Worm (Caenorhabditis elegans): ENCODE measurements around the gene Y51H7BR.4.
"Not testable (repeated sequence)": the region's sequence is repeated elsewhere in the genome, so short reads cannot be mapped to it uniquely, and the experiment has no call there.

Y51H7BR.4 gene

DNA sequence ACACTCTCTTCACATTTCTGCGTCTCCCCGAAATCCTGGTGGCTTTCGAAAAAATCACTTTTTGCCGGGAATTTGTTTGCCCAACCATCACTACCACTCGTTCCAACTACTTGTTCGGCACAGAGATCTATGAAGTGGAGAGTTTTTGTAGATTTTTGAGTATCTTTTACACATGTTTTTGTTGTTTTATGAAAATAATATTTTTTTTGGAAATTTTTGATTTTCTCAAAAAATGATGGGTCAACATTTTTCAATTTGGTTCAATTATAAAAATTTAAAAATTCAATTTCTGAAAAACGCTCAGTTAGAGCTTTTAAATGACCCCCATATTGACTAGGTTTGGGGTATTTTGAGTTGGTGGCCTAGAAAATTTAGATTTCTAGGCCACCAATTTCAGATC is 3.7 kb upstream of the Y51H7BR.4 start, which contains the start of gene Y51H7BR.7:
Y51H7BR.7 (minus strand) TSS at position 101 of the 400 bp plus-strand sequence.
- no peak for TF ChIP-seq pag-3 (tag; optimal IDR thresholded peaks at IDR 0.05; ENCODE audit: borderline replicate concordance)
- no peak for TF ChIP-seq K02D7.2 (tag; optimal IDR thresholded peaks at IDR 0.05)
- no peak for TF ChIP-seq ceh-31 (tag; optimal IDR thresholded peaks at IDR 0.05)
- no peak for TF ChIP-seq ceh-34 (tag; optimal IDR thresholded peaks at IDR 0.05)
- TF ChIP-seq hlh-13 (GFP tag; optimal IDR thresholded peaks at IDR 0.05), result no peak
- no peak for TF ChIP-seq ttx-3 (tag; optimal IDR thresholded peaks at IDR 0.05)
- no peak for TF ChIP-seq ama-1 (optimal IDR thresholded peaks at IDR 0.05)
- TF ChIP-seq tbx-2 (tag; optimal IDR thresholded peaks at IDR 0.05), result no peak
- no peak for TF ChIP-seq hlh-6 (tag; optimal IDR thresholded peaks at IDR 0.05)
- TF ChIP-seq unc-3 (GFP tag; conservative IDR thresholded peaks at IDR 0.05), result no peak
- no peak for TF ChIP-seq unc-3 (tag; optimal IDR thresholded peaks at IDR 0.05)
- no peak for TF ChIP-seq mec-3 (tag; optimal IDR thresholded peaks at IDR 0.05; ENCODE audit: borderline replicate concordance)
- no peak for TF ChIP-seq ref-2 (tag; optimal IDR thresholded peaks at IDR 0.05)
- no peak for TF ChIP-seq K09A11.1 (tag; optimal IDR thresholded peaks at IDR 0.05; ENCODE audit: insufficient read depth)
- no peak for TF ChIP-seq madf-2 (tag; optimal IDR thresholded peaks at IDR 0.05)

ce11 chrII:1535931-1536330 is 6.8 kb downstream of the Y51H7BR.4 start, which contains the start of gene fbxb-43:
Gene fbxb-43, plus strand, starts transcription at chrII:1536231.
- TF ChIP-seq pha-2 (tag; optimal IDR thresholded peaks at IDR 0.05), result no peak
- no peak for TF ChIP-seq syd-9 (tag; optimal IDR thresholded peaks at IDR 0.05)
- no peak for TF ChIP-seq pax-1 (tag; optimal IDR thresholded peaks at IDR 0.05)
- no peak for TF ChIP-seq ceh-30 (tag; optimal IDR thresholded peaks at IDR 0.05)
- TF ChIP-seq C38D4.7 (GFP tag; optimal IDR thresholded peaks at IDR 0.05), result no peak

- TF ChIP-seq pat-9 (tag; optimal IDR thresholded peaks at IDR 0.05) (no peak), ceh-18 (tag; optimal IDR thresholded peaks at IDR 0.05) (no peak), pag-3 (tag; optimal IDR thresholded peaks at IDR 0.05; ENCODE audit: borderline replicate concordance) (no peak)
Observed at ce11 chrII:1537321-1537720, 8.2 kb downstream of the Y51H7BR.4 start, which contains the start of gene fbxb-42. Gene fbxb-42, plus strand, starts transcription at chrII:1537621.

ce11 chrII:1538589-1538988 is 9.4 kb downstream of the Y51H7BR.4 start, which contains the start of gene fbxb-44:
Gene fbxb-44, plus strand, starts transcription at chrII:1538889.
- TF ChIP-seq ets-4 (tag; optimal IDR thresholded peaks at IDR 0.05) (no peak), nhr-11 (tag; optimal IDR thresholded peaks at IDR 0.05) (no peak), unc-86 (tag; optimal IDR thresholded peaks at IDR 0.05) (no peak), hlh-30 (tag; optimal IDR thresholded peaks at IDR 0.05; ENCODE audit: insufficient read depth) (no peak), C38D4.7 (GFP tag; optimal IDR thresholded peaks at IDR 0.05) (no peak), hlh-8 (tag; optimal IDR thresholded peaks at IDR 0.05) (no peak), ceh-14 (tag; optimal IDR thresholded peaks at IDR 0.05) (no peak), zip-5 (tag; optimal IDR thresholded peaks at IDR 0.05) (no peak)

- not testable (repeated sequence) for TF ChIP-seq hlh-8 (tag; optimal IDR thresholded peaks at IDR 0.05); pqm-1 (tag; optimal IDR thresholded peaks at IDR 0.05); ama-1 (optimal IDR thresholded peaks at IDR 0.05)
Observed at ce11 chrII:1540628-1541027, 11.5 kb downstream of the Y51H7BR.4 start, which contains the start of gene poml-4. Gene poml-4, plus strand, starts transcription at chrII:1540928.

DNA sequence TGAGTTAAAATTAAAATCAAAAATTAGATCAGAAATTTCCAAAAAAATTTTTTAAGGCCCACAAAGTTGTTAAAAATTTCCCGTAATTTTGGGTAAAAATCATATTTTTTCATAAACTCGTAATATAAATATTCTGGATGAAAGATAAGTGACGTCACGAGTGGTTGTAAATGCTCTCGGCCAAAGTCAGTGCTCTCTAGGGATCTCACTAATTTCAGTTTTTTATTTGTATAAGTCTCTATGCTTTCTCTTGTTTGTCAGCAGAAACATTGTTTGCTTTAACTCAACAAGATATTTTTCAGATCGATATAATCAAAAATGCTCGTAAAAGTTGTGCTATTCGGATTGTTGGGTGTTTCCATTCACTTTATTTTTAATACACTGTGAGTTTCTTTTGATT is 14.0 kb downstream of the Y51H7BR.4 start, which contains the start of gene K05F6.4:
K05F6.4 (plus strand) TSS at position 301 of the 400 bp plus-strand sequence.
- not testable (repeated sequence) for TF ChIP-seq madf-2 (tag; optimal IDR thresholded peaks at IDR 0.05); hlh-13 (GFP tag; optimal IDR thresholded peaks at IDR 0.05); ztf-16 (tag; optimal IDR thresholded peaks at IDR 0.05)
